Worm (Caenorhabditis elegans) whole organism, young adult: ENCODE results near the gene inx-5.
A peak's percentile ranks its signal among the peaks of the same experiment; 100 is the strongest.

Source experiments
- C17E4.6 ChIP-seq: fragments of 200-800 bp; sonication (Bioruptor generic); IDR thresholded peaks from 2 replicates; pipeline ENCODE4 v1.3.6; 2022; ENCODE audit warnings: missing genetic modification reagents, missing genetic modification characterization, missing compliant biosample characterization
- D2030.7 ChIP-seq: fragments of 200-800 bp; sonication (Bioruptor generic); IDR thresholded peaks from 2 replicates; pipeline ENCODE4 v1.3.6; 2022; ENCODE audit warnings: missing genetic modification reagents, missing genetic modification characterization, missing compliant biosample characterization
- F10E7.11 ChIP-seq: sonication (generic microtip); optimal IDR thresholded peaks from 2 replicates; lab custom pipeline; 2017; ENCODE audit warnings: mild to moderate bottlenecking, missing genetic modification characterization, moderate library complexity, missing compliant biosample characterization
- F22D6.2 ChIP-seq: sonication (generic microtip); optimal IDR thresholded peaks from 2 replicates; lab custom pipeline; 2016; ENCODE audit warnings: mild to moderate bottlenecking, missing genetic modification characterization, missing compliant biosample characterization
- F55B11.4 ChIP-seq: sonication (generic microtip); optimal IDR thresholded peaks from 2 replicates; lab custom pipeline; 2016; ENCODE audit warnings: missing compliant biosample characterization, missing genetic modification characterization, borderline replicate concordance; ENCODE audit not compliant: insufficient read depth
- K11D2.4 ChIP-seq: fragments of 200-800 bp; sonication (Bioruptor generic); IDR thresholded peaks from 2 replicates; pipeline ENCODE4 v1.3.6; 2022; ENCODE audit warnings: missing genetic modification reagents, missing genetic modification characterization, missing compliant biosample characterization
- T07F8.4 ChIP-seq: sonication (generic microtip); optimal IDR thresholded peaks from 2 replicates; lab custom pipeline; 2016; ENCODE audit warnings: mild to moderate bottlenecking, missing genetic modification characterization, moderate library complexity, missing compliant biosample characterization
- T26A5.8 ChIP-seq: sonication (generic microtip); optimal IDR thresholded peaks from 2 replicates; lab custom pipeline; 2016; ENCODE audit warnings: missing genetic modification characterization, missing compliant biosample characterization
- Y67H2A.10 ChIP-seq: fragments of 200-800 bp; sonication (Bioruptor generic); conservative IDR thresholded peaks from 2 replicates; pipeline ENCODE4 v1.3.6; 2022; ENCODE audit warnings: missing genetic modification reagents, missing genetic modification characterization, missing compliant biosample characterization
- Y79H2A.3 ChIP-seq: fragments of 200-800 bp; sonication (Bioruptor generic); conservative IDR thresholded peaks from 2 replicates; pipeline ENCODE4 v1.3.6; 2022; ENCODE audit warnings: missing genetic modification reagents, missing genetic modification characterization, missing compliant biosample characterization
- ZK185.1 ChIP-seq: sonication (generic microtip); optimal IDR thresholded peaks from 2 replicates; lab custom pipeline; 2016; ENCODE audit warnings: mild to moderate bottlenecking, missing genetic modification characterization, missing compliant biosample characterization; ENCODE audit not compliant: poor library complexity, severe bottlenecking
- akir-1 ChIP-seq: fragments of 200-800 bp; sonication (Bioruptor generic); optimal IDR thresholded peaks from 2 replicates; lab custom pipeline; 2018; ENCODE audit warnings: mild to moderate bottlenecking, missing genetic modification characterization, moderate library complexity, missing compliant biosample characterization
- ama-1 ChIP-seq, 3 experiments: fragments of 150-350 bp in 1 of 3; sonication (generic microtip) in 2 of 3; optimal IDR thresholded peaks; 2 replicates each; lab custom pipeline; 2014 to 2018; ENCODE audit warnings: missing biosample characterization in 2 of 3, missing genetic modification characterization in 2 of 3, missing genetic modification reagents in 2 of 3
- attf-3 ChIP-seq: fragments of 200-800 bp; sonication (Bioruptor generic); conservative IDR thresholded peaks from 2 replicates; pipeline ENCODE4 v1.3.6; 2022; ENCODE audit warnings: missing genetic modification reagents, missing genetic modification characterization, missing compliant biosample characterization
- bed-2 ChIP-seq: fragments of 200-800 bp; sonication (Bioruptor generic); IDR thresholded peaks from 2 replicates; pipeline ENCODE4 v1.3.6; 2022; ENCODE audit warnings: missing genetic modification reagents, missing genetic modification characterization, missing compliant biosample characterization
- cebp-1 ChIP-seq, 2 experiments: fragments of 200-800 bp in 1 of 2; sonication (Bioruptor generic) in 1 of 2; sonication (generic microtip) in 1 of 2; IDR thresholded peaks in 1 of 2; optimal IDR thresholded peaks in 1 of 2; 2 replicates each; pipeline versions ENCODE4 v1.3.6 to Lab custom; 2017 to 2022; ENCODE audit warnings: missing compliant biosample characterization in 2 of 2, missing genetic modification characterization in 2 of 2, mild to moderate bottlenecking in 1 of 2, missing genetic modification reagents in 1 of 2, moderate library complexity in 1 of 2
- cebp-2 ChIP-seq: fragments of 200-800 bp; sonication (Bioruptor generic); IDR thresholded peaks from 2 replicates; pipeline ENCODE4 v1.3.6; 2022; ENCODE audit warnings: missing genetic modification characterization, missing compliant biosample characterization
- ceh-27 ChIP-seq: fragments of 200-800 bp; sonication (Bioruptor generic); optimal IDR thresholded peaks from 2 replicates; lab custom pipeline; 2018; ENCODE audit warnings: mild to moderate bottlenecking, missing genetic modification characterization, moderate library complexity, missing compliant biosample characterization
- dpff-1 ChIP-seq: sonication (generic microtip); optimal IDR thresholded peaks from 2 replicates; lab custom pipeline; 2017; ENCODE audit warnings: mild to moderate bottlenecking, missing genetic modification characterization, missing compliant biosample characterization
- egrh-3 ChIP-seq: fragments of 200-800 bp; sonication (Bioruptor generic); IDR thresholded peaks from 2 replicates; pipeline ENCODE4 v1.3.6; 2022; ENCODE audit warnings: missing genetic modification reagents, missing genetic modification characterization, missing compliant biosample characterization
- ets-4 ChIP-seq: fragments of 200-800 bp; sonication (Bioruptor generic); optimal IDR thresholded peaks from 2 replicates; lab custom pipeline; 2018; ENCODE audit warnings: mild to moderate bottlenecking, missing genetic modification characterization, missing compliant biosample characterization
- hlh-26 ChIP-seq: fragments of 200-800 bp; sonication (Bioruptor generic); conservative IDR thresholded peaks from 2 replicates; pipeline ENCODE4 v1.3.6; 2022; ENCODE audit warnings: missing genetic modification reagents, missing genetic modification characterization, missing compliant biosample characterization
- hrde-1 ChIP-seq: sonication (generic microtip); optimal IDR thresholded peaks from 2 replicates; lab custom pipeline; 2016; ENCODE audit warnings: missing genetic modification characterization, mild to moderate bottlenecking, missing compliant biosample characterization, moderate library complexity, missing genotype, missing genetic modification reagents, borderline replicate concordance
- hsf-1 ChIP-seq: fragments of 200-800 bp; sonication (Bioruptor generic); IDR thresholded peaks from 2 replicates; pipeline ENCODE4 v1.3.6; 2022; ENCODE audit warnings: missing genetic modification reagents, missing genetic modification characterization, missing compliant biosample characterization
- lin-26 ChIP-seq: fragments of 200-800 bp; sonication (Bioruptor generic); IDR thresholded peaks from 2 replicates; pipeline ENCODE4 v1.3.6; 2022; ENCODE audit warnings: missing genetic modification reagents, missing genetic modification characterization, missing compliant biosample characterization
- lin-35 ChIP-seq, 3 experiments: fragments of 150-350 bp in 2 of 3; sonication (generic microtip) in 1 of 3; optimal IDR thresholded peaks; 2 replicates each; lab custom pipeline; 2014 to 2018; ENCODE audit warnings: missing biosample characterization in 3 of 3, missing genetic modification characterization in 3 of 3, missing genetic modification reagents in 3 of 3
- madf-10 ChIP-seq: sonication (generic microtip); optimal IDR thresholded peaks from 2 replicates; lab custom pipeline; 2016; ENCODE audit warnings: mild to moderate bottlenecking, missing genetic modification characterization, missing compliant biosample characterization
- madf-8 ChIP-seq: fragments of 200-800 bp; sonication (Bioruptor generic); conservative IDR thresholded peaks from 2 replicates; pipeline ENCODE4 v1.3.6; 2022; ENCODE audit warnings: missing genetic modification reagents, missing genetic modification characterization, missing compliant biosample characterization
- mel-28 ChIP-seq: sonication (generic microtip); optimal IDR thresholded peaks from 2 replicates; lab custom pipeline; 2016; ENCODE audit warnings: borderline replicate concordance, mild to moderate bottlenecking, missing genetic modification characterization, missing compliant biosample characterization
- nfya-2 ChIP-seq: fragments of 200-800 bp; sonication (Bioruptor generic); IDR thresholded peaks from 2 replicates; pipeline ENCODE4 v1.3.6; 2022; ENCODE audit warnings: missing genetic modification reagents, missing genetic modification characterization, missing compliant biosample characterization
- nfyb-1 ChIP-seq: fragments of 200-800 bp; sonication (Bioruptor generic); IDR thresholded peaks from 2 replicates; pipeline ENCODE4 v1.3.6; 2022; ENCODE audit warnings: missing genetic modification reagents, missing genetic modification characterization, missing compliant biosample characterization
- nhr-179 ChIP-seq: sonication (generic microtip); optimal IDR thresholded peaks from 2 replicates; lab custom pipeline; 2016; ENCODE audit warnings: mild to moderate bottlenecking, missing genetic modification characterization, missing compliant biosample characterization
- nhr-80 ChIP-seq: sonication (generic microtip); optimal IDR thresholded peaks from 2 replicates; lab custom pipeline; 2016; ENCODE audit warnings: missing genetic modification characterization, missing compliant biosample characterization
- pha-4 ChIP-seq: fragments of 150-350 bp; sonication (generic microtip); optimal IDR thresholded peaks from 2 replicates; lab custom pipeline; 2014; ENCODE audit warnings: missing biosample characterization, missing genetic modification reagents, missing genetic modification characterization
- rec-8 ChIP-seq, 2 experiments: sonication (generic microtip); optimal IDR thresholded peaks; 2 replicates each; lab custom pipeline; 2016; ENCODE audit warnings: mild to moderate bottlenecking in 2 of 2, missing genetic modification characterization in 2 of 2, missing genetic modification reagents in 2 of 2, missing genotype in 2 of 2, missing biosample characterization in 1 of 2, missing compliant biosample characterization in 1 of 2, moderate library complexity in 1 of 2
- rpc-1 ChIP-seq, 2 experiments: fragments of 150-350 bp in 1 of 2; sonication (generic microtip) in 1 of 2; optimal IDR thresholded peaks; 2 replicates each; lab custom pipeline; 2014 to 2018; ENCODE audit warnings: missing biosample characterization in 1 of 2, missing genetic modification characterization in 1 of 2, missing genetic modification reagents in 1 of 2, missing genotype in 1 of 2
- snpc-3.4 ChIP-seq: sonication (generic microtip); optimal IDR thresholded peaks from 2 replicates; lab custom pipeline; 2017; ENCODE audit warnings: missing genetic modification characterization, mild to moderate bottlenecking, missing compliant biosample characterization, antibody characterized with exemption, moderate library complexity, missing genotype, missing genetic modification reagents
- tlf-1 ChIP-seq: fragments of 200-800 bp; sonication (Bioruptor generic); optimal IDR thresholded peaks from 2 replicates; lab custom pipeline; 2018; ENCODE audit warnings: mild to moderate bottlenecking, missing genetic modification characterization, missing compliant biosample characterization
- unc-130 ChIP-seq: sonication (generic microtip); optimal IDR thresholded peaks from 2 replicates; lab custom pipeline; 2016; ENCODE audit warnings: missing genetic modification reagents, missing genetic modification characterization, missing compliant biosample characterization
- ztf-25 ChIP-seq: fragments of 200-800 bp; sonication (Bioruptor generic); IDR thresholded peaks from 2 replicates; pipeline ENCODE4 v1.3.6; 2022; ENCODE audit warnings: missing genetic modification reagents, missing genetic modification characterization, missing compliant biosample characterization
- ztf-3 ChIP-seq: fragments of 200-800 bp; sonication (Bioruptor generic); optimal IDR thresholded peaks from 2 replicates; lab custom pipeline; 2018; ENCODE audit warnings: mild to moderate bottlenecking, missing genetic modification characterization, missing compliant biosample characterization

The inx-5 gene

DNA sequence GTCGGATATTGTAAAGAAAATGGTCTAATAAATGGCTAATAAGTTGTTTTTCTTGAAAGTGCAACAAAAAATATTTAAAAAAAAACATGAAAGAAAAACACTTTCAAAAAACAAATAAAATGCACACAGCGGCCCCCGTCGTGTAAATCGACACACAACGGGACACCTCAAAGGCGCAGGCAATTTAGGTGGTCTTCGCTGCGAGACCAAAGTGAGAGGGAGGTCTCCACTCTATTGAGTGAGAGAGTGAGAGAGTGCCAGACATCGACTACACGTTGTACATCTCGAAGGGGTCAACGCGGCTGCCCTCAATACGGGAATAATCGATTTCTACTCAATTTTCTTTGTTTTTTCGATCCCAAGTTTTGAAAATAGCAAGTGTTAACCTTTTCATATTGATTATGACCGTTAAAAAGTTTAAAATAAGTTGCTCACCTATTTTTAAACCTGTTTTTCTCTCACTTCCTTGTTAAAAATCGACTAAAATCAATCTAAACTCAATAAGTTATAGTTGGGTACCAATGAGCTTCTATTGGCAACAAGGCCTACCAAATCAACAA is 15.4 kb downstream of the inx-5 start, which contains the start of gene sec-16A.2 (continued):
- no peak for TF ChIP-seq F10E7.11 (tag; lab: Kevin White, UChicago)
- no peak for TF ChIP-seq nhr-179 (tag; lab: Kevin White, UChicago)
- no peak for TF ChIP-seq K11D2.4 (GFP tag; lab: Robert Waterston, UW)
- TF ChIP-seq nfyb-1 (GFP tag; lab: Robert Waterston, UW), result no peak
- TF ChIP-seq mel-28, result no peak
- no peak for TF ChIP-seq cebp-2
- no peak for TF ChIP-seq bed-2 (GFP tag; lab: Robert Waterston, UW)
- TF ChIP-seq ztf-3, result no peak
- TF ChIP-seq cebp-1 (GFP tag; IDR thresholded peaks at IDR 0.05; lab: Robert Waterston, UW), result no peak
- TF ChIP-seq cebp-1 (tag; optimal IDR thresholded peaks at IDR 0.05; lab: Kevin White, UChicago), result peak; percentile 13
- no peak for TF ChIP-seq F22D6.2 (tag; lab: Kevin White, UChicago)
- no peak for TF ChIP-seq lin-26
- no peak for TF ChIP-seq akir-1
- no peak for TF ChIP-seq egrh-3
- no peak for TF ChIP-seq hlh-26 (GFP tag; lab: Robert Waterston, UW)
- TF ChIP-seq dpff-1 (tag; lab: Kevin White, UChicago), result no peak
- no peak for TF ChIP-seq snpc-3.4
- no peak for TF ChIP-seq D2030.7 (GFP tag; lab: Robert Waterston, UW)
- TF ChIP-seq madf-8 (GFP tag; lab: Robert Waterston, UW), result no peak
- no peak for TF ChIP-seq attf-3 (GFP tag; lab: Robert Waterston, UW)
- TF ChIP-seq rec-8 (tag; optimal IDR thresholded peaks at IDR 0.05; lab: Kevin White, UChicago), result no peak
- TF ChIP-seq Y79H2A.3 (GFP tag; lab: Robert Waterston, UW), result no peak
- no peak for TF ChIP-seq tlf-1
- TF ChIP-seq Y67H2A.10, result no peak
- no peak for TF ChIP-seq ama-1 (optimal IDR thresholded peaks at IDR 0.05; lab: Kevin White, UChicago)
- TF ChIP-seq ama-1 (GFP tag; optimal IDR thresholded peaks at IDR 0.05; lab: Kevin White, UChicago), result no peak
- no peak for TF ChIP-seq T26A5.8
- TF ChIP-seq ets-4 (GFP tag; lab: Kevin White, UChicago), result no peak
- peak; percentile 78 for TF ChIP-seq nhr-80 (tag; lab: Kevin White, UChicago)
- no peak for TF ChIP-seq madf-10
- no peak for TF ChIP-seq T07F8.4 (tag; lab: Kevin White, UChicago)
- no peak for TF ChIP-seq C17E4.6 (GFP tag; lab: Robert Waterston, UW)
- TF ChIP-seq F55B11.4 (tag; lab: Kevin White, UChicago), result no peak
- no peak for TF ChIP-seq hrde-1 (tag; lab: Kevin White, UChicago)
- peak; percentile 62 for TF ChIP-seq ceh-27 (GFP tag; lab: Kevin White, UChicago)
- TF ChIP-seq ZK185.1 (tag; lab: Kevin White, UChicago), result peak; percentile 48
- no peak for TF ChIP-seq pha-4 (tag; lab: Kevin White, UChicago)
- no peak for TF ChIP-seq nfya-2
- no peak for TF ChIP-seq hsf-1
- no peak for TF ChIP-seq ztf-25
- no peak for TF ChIP-seq rpc-1 (optimal IDR thresholded peaks at IDR 0.05; lab: Kevin White, UChicago)
- no peak for TF ChIP-seq rpc-1 (tag; optimal IDR thresholded peaks at IDR 0.05; lab: Kevin White, UChicago)
- peak in 1 of 3 experiments; percentile 28 for TF ChIP-seq lin-35 (GFP tag; optimal IDR thresholded peaks at IDR 0.05; lab: Kevin White, UChicago)
- TF ChIP-seq unc-130 (GFP tag; lab: Kevin White, UChicago), result no peak
